Worm (Caenorhabditis elegans) whole organism, L2 larva: ENCODE data around the gene mtch-1.
"Not testable (repeated sequence)": the region's sequence is repeated elsewhere in the genome, so short reads cannot be mapped to it uniquely, and the experiment has no call there.

Experiments used
- C34F6.9 ChIP-seq: fragments of 150-350 bp; optimal IDR thresholded peaks from 2 replicates; lab custom pipeline; 2014; ENCODE audit warnings: missing biosample characterization, missing genetic modification characterization
- F13H6.1 ChIP-seq: sonication (generic microtip); optimal IDR thresholded peaks from 2 replicates; lab custom pipeline; 2016; ENCODE audit warnings: missing genetic modification characterization, missing compliant biosample characterization
- Y55F3AM.14 ChIP-seq: fragments of 200-800 bp; sonication (Bioruptor generic); optimal IDR thresholded peaks from 2 replicates; lab custom pipeline; 2018; ENCODE audit warnings: mild to moderate bottlenecking, missing genetic modification characterization, missing compliant biosample characterization
- aly-2 ChIP-seq: fragments of 150-350 bp; optimal IDR thresholded peaks from 2 replicates; lab custom pipeline; 2014; ENCODE audit warnings: missing biosample characterization, missing genetic modification characterization
- blmp-1 ChIP-seq: sonication (generic microtip); optimal IDR thresholded peaks from 2 replicates; lab custom pipeline; 2017; ENCODE audit warnings: missing genetic modification characterization, mild to moderate bottlenecking, missing compliant biosample characterization, antibody characterized with exemption, moderate library complexity; ENCODE audit not compliant: insufficient read depth
- ceh-16 ChIP-seq: fragments of 150-350 bp; optimal IDR thresholded peaks from 2 replicates; lab custom pipeline; 2014; ENCODE audit warnings: missing biosample characterization, missing genetic modification characterization
- ceh-82 ChIP-seq: fragments of 150-350 bp; optimal IDR thresholded peaks from 2 replicates; lab custom pipeline; 2014; ENCODE audit warnings: missing biosample characterization, missing genetic modification characterization
- crh-2 ChIP-seq: sonication (generic microtip); optimal IDR thresholded peaks from 2 replicates; lab custom pipeline; 2017; ENCODE audit warnings: missing biosample characterization, missing genetic modification characterization
- dmd-4 ChIP-seq: sonication (generic microtip); optimal IDR thresholded peaks from 2 replicates; lab custom pipeline; 2017; ENCODE audit warnings: missing biosample characterization, missing genetic modification characterization
- egl-27 ChIP-seq: sonication (generic microtip); optimal IDR thresholded peaks from 3 replicates; lab custom pipeline; 2017; ENCODE audit warnings: missing biosample characterization, missing genetic modification reagents, missing genetic modification characterization
- elt-1 ChIP-seq: fragments of 150-350 bp; optimal IDR thresholded peaks from 2 replicates; lab custom pipeline; 2014; ENCODE audit warnings: missing biosample characterization, missing genetic modification characterization
- fos-1 ChIP-seq: fragments of 150-350 bp; optimal IDR thresholded peaks from 2 replicates; lab custom pipeline; 2014; ENCODE audit warnings: missing biosample characterization, missing genetic modification characterization
- gmeb-1 ChIP-seq: fragments of 150-350 bp; optimal IDR thresholded peaks from 2 replicates; lab custom pipeline; 2014; ENCODE audit warnings: missing biosample characterization, missing genetic modification characterization
- lin-11 ChIP-seq: fragments of 150-350 bp; sonication (generic microtip); optimal IDR thresholded peaks from 2 replicates; lab custom pipeline; 2014; ENCODE audit warnings: missing biosample characterization, missing genetic modification characterization, inconsistent platforms, mixed read lengths
- lin-39 ChIP-seq: fragments of 150-350 bp; optimal IDR thresholded peaks from 2 replicates; lab custom pipeline; 2014; ENCODE audit warnings: missing biosample characterization, missing genetic modification reagents, missing genetic modification characterization
- lsy-2 ChIP-seq, 2 experiments: fragments of 150-350 bp in 1 of 2; sonication (generic microtip) in 1 of 2; optimal IDR thresholded peaks; 2 replicates each; lab custom pipeline; 2014 to 2017; ENCODE audit warnings: missing biosample characterization in 2 of 2, missing genetic modification characterization in 2 of 2
- mab-5 ChIP-seq: fragments of 150-350 bp; optimal IDR thresholded peaks from 2 replicates; lab custom pipeline; 2014; ENCODE audit warnings: missing biosample characterization, missing genetic modification characterization
- mbf-1 ChIP-seq: sonication (generic microtip); optimal IDR thresholded peaks from 2 replicates; lab custom pipeline; 2017; ENCODE audit warnings: missing biosample characterization, missing genetic modification characterization
- nhr-10 ChIP-seq: sonication (generic microtip); optimal IDR thresholded peaks from 2 replicates; lab custom pipeline; 2017; ENCODE audit warnings: missing biosample characterization, missing genetic modification characterization
- nhr-11 ChIP-seq: fragments of 150-350 bp; optimal IDR thresholded peaks from 2 replicates; lab custom pipeline; 2014; ENCODE audit warnings: missing biosample characterization, missing genetic modification characterization
- nhr-129 ChIP-seq: fragments of 150-350 bp; optimal IDR thresholded peaks from 2 replicates; lab custom pipeline; 2014; ENCODE audit warnings: missing biosample characterization, missing genetic modification characterization
- nhr-23 ChIP-seq: fragments of 150-350 bp; optimal IDR thresholded peaks from 2 replicates; lab custom pipeline; 2014; ENCODE audit warnings: missing biosample characterization, missing genetic modification reagents, missing genetic modification characterization
- nhr-237 ChIP-seq: fragments of 150-350 bp; optimal IDR thresholded peaks from 2 replicates; lab custom pipeline; 2014; ENCODE audit warnings: missing biosample characterization, missing genetic modification characterization
- nhr-25 ChIP-seq: fragments of 150-350 bp; sonication (generic microtip); optimal IDR thresholded peaks from 3 replicates; lab custom pipeline; 2014; ENCODE audit warnings: missing biosample characterization, missing genetic modification characterization
- nhr-77 ChIP-seq: fragments of 150-350 bp; optimal IDR thresholded peaks from 2 replicates; lab custom pipeline; 2014; ENCODE audit warnings: missing biosample characterization, missing genetic modification characterization
- sem-4 ChIP-seq: fragments of 150-350 bp; optimal IDR thresholded peaks from 2 replicates; lab custom pipeline; 2014; ENCODE audit warnings: missing biosample characterization, missing genetic modification reagents, missing genetic modification characterization
- skn-1 ChIP-seq: sonication (generic microtip); optimal IDR thresholded peaks from 2 replicates; lab custom pipeline; 2017; ENCODE audit warnings: missing biosample characterization, missing genetic modification characterization
- sma-3 ChIP-seq: sonication (generic microtip); optimal IDR thresholded peaks from 2 replicates; lab custom pipeline; 2016; ENCODE audit warnings: missing genetic modification reagents, missing genetic modification characterization, missing compliant biosample characterization
- sma-9 ChIP-seq, 2 experiments: fragments of 150-350 bp in 1 of 2; sonication (generic microtip) in 1 of 2; optimal IDR thresholded peaks; 2 replicates each; lab custom pipeline; 2014 to 2016; ENCODE audit warnings: missing genetic modification characterization in 2 of 2, mild to moderate bottlenecking in 1 of 2, missing biosample characterization in 1 of 2, missing compliant biosample characterization in 1 of 2, missing genetic modification reagents in 1 of 2, moderate library complexity in 1 of 2
- unc-39 ChIP-seq: fragments of 150-350 bp; optimal IDR thresholded peaks from 2 replicates; lab custom pipeline; 2014; ENCODE audit warnings: missing biosample characterization, missing genetic modification characterization
- unc-55 ChIP-seq: fragments of 150-350 bp; sonication (generic microtip); optimal IDR thresholded peaks from 3 replicates; lab custom pipeline; 2014; ENCODE audit warnings: missing biosample characterization, missing genetic modification reagents, missing genetic modification characterization
- ztf-11 ChIP-seq: sonication (generic microtip); optimal IDR thresholded peaks from 2 replicates; lab custom pipeline; 2017; ENCODE audit warnings: missing biosample characterization, missing genetic modification characterization
- ztf-4 ChIP-seq: fragments of 150-350 bp; optimal IDR thresholded peaks from 2 replicates; lab custom pipeline; 2014; ENCODE audit warnings: missing biosample characterization, missing genetic modification characterization

The mtch-1 gene

ce11 chrII:7370195-7370594 lies 3.8 kb downstream of the mtch-1 start, which contains the start of gene F43E2.11:
Gene F43E2.11, minus strand, starts transcription at chrII:7370295.
- not testable (repeated sequence) for TF ChIP-seq nhr-77 (tag; lab: Kevin White, UChicago); sma-3 (GFP tag; lab: Kevin White, UChicago); dmd-4 (tag; lab: Kevin White, UChicago)
- TF ChIP-seq, all 48 proteins: peak for 0; not testable (repeated sequence) for 48

ce11 chrII:7368761-7369160 lies 5.2 kb downstream of the mtch-1 start, which contains the start of gene F43E2.6:
Gene F43E2.6, minus strand, starts transcription at chrII:7368861.
- no peak for TF ChIP-seq nhr-237 (tag; lab: Kevin White, UChicago)
- TF ChIP-seq unc-39 (tag; lab: Kevin White, UChicago): no peak
- no peak for TF ChIP-seq lin-39 (tag; lab: Kevin White, UChicago)
- TF ChIP-seq nhr-10 (tag; lab: Kevin White, UChicago): no peak
- no peak for TF ChIP-seq elt-1 (tag; lab: Kevin White, UChicago)
- TF ChIP-seq aly-2 (tag; lab: Kevin White, UChicago): no peak
- TF ChIP-seq, all 48 proteins: peak for 0

ce11 chrII:7363990-7364455 lies 9.9 kb downstream of the mtch-1 start, which contains the start of gene msra-1:
Gene msra-1, minus strand, starts transcription at chrII:7364040.
- TF ChIP-seq sma-9 (GFP tag; optimal IDR thresholded peaks at IDR 0.05; lab: Kevin White, UChicago): peak; percentile 77
- no peak for TF ChIP-seq sma-9 (tag; optimal IDR thresholded peaks at IDR 0.05; lab: Kevin White, UChicago)
- peak; percentile 75 for TF ChIP-seq crh-2 (tag; lab: Kevin White, UChicago)
- TF ChIP-seq lsy-2 (tag; optimal IDR thresholded peaks at IDR 0.05; lab: Kevin White, UChicago): peak in 1 of 2 experiments; percentile 46
- peak; percentile 88 for TF ChIP-seq nhr-129
- no peak for TF ChIP-seq sma-3 (GFP tag; lab: Kevin White, UChicago)
- peak; percentile 39 for TF ChIP-seq unc-55 (GFP tag; lab: Kevin White, UChicago)
- TF ChIP-seq nhr-11 (tag; lab: Kevin White, UChicago): no peak
- peak; percentile 99 for TF ChIP-seq skn-1 (tag; lab: Kevin White, UChicago)
- no peak for TF ChIP-seq ceh-82 (tag; lab: Kevin White, UChicago)
- peak; percentile 63 for TF ChIP-seq C34F6.9 (tag; lab: Kevin White, UChicago)
- TF ChIP-seq F13H6.1 (tag; lab: Kevin White, UChicago): no peak
- peak; percentile 88 for TF ChIP-seq fos-1 (tag; lab: Kevin White, UChicago)

- TF ChIP-seq C34F6.9 (tag; lab: Kevin White, UChicago) (no peak), blmp-1 (tag; lab: Kevin White, UChicago) (peak; percentile 7)
Measured at ce11 chrII:7358489-7358943, 15.4 kb downstream of the mtch-1 start, which contains the start of gene insc-1. Gene insc-1, plus strand, starts transcription at chrII:7358893.

ce11 chrII:7357176-7357575 lies 16.8 kb downstream of the mtch-1 start:
- no peak for TF ChIP-seq nhr-25 (tag; lab: Kevin White, UChicago)
- TF ChIP-seq F13H6.1 (tag; lab: Kevin White, UChicago): no peak
- TF ChIP-seq nhr-129: no peak
- TF ChIP-seq sem-4: no peak
- TF ChIP-seq egl-27 (tag; lab: Kevin White, UChicago): no peak
- no peak for TF ChIP-seq C34F6.9 (tag; lab: Kevin White, UChicago)
- TF ChIP-seq lin-11: no peak
- TF ChIP-seq crh-2 (tag; lab: Kevin White, UChicago): no peak
- no peak for TF ChIP-seq ztf-4 (tag; lab: Kevin White, UChicago)
- no peak for TF ChIP-seq mbf-1 (tag; lab: Kevin White, UChicago)
- no peak for TF ChIP-seq Y55F3AM.14
- TF ChIP-seq gmeb-1 (tag; lab: Kevin White, UChicago): no peak
- no peak for TF ChIP-seq ceh-16 (tag; lab: Kevin White, UChicago)
- no peak for TF ChIP-seq ceh-82 (tag; lab: Kevin White, UChicago)
- TF ChIP-seq nhr-23 (tag; lab: Kevin White, UChicago): no peak
- TF ChIP-seq ztf-11 (tag; lab: Kevin White, UChicago): no peak
- no peak for TF ChIP-seq mab-5
- TF ChIP-seq, all 48 proteins: peak for 0
